Worm (Caenorhabditis elegans) whole organism, young adult: ENCODE measurements around the gene npl-4.1.
"Not testable (repeated sequence)": the region's sequence is repeated elsewhere in the genome, so short reads cannot be mapped to it uniquely, and the experiment has no call there.

Experiments used
- B0035.1 ChIP-seq: sonication (generic microtip); optimal IDR thresholded peaks from 2 replicates; lab custom pipeline; 2016; ENCODE audit warnings: missing genetic modification characterization, mild to moderate bottlenecking, missing compliant biosample characterization, missing genotype, missing genetic modification reagents
- B0336.3 ChIP-seq: fragments of 200-800 bp; sonication (Bioruptor generic); IDR thresholded peaks from 2 replicates; pipeline ENCODE4 v1.3.6; 2022; ENCODE audit warnings: missing genetic modification characterization, missing compliant biosample characterization
- F10E7.11 ChIP-seq: sonication (generic microtip); optimal IDR thresholded peaks from 2 replicates; lab custom pipeline; 2017; ENCODE audit warnings: mild to moderate bottlenecking, missing genetic modification characterization, moderate library complexity, missing compliant biosample characterization
- F33H1.4 ChIP-seq: fragments of 200-800 bp; sonication (Bioruptor generic); IDR thresholded peaks from 2 replicates; pipeline ENCODE4 v1.3.6; 2022; ENCODE audit warnings: missing genetic modification reagents, missing genetic modification characterization, missing compliant biosample characterization
- F37B4.10 ChIP-seq: fragments of 200-800 bp; sonication (Bioruptor generic); IDR thresholded peaks from 2 replicates; pipeline ENCODE4 v1.3.6; 2022; ENCODE audit warnings: missing genetic modification characterization, missing compliant biosample characterization
- F39B2.1 ChIP-seq: fragments of 200-800 bp; sonication (Bioruptor generic); IDR thresholded peaks from 2 replicates; pipeline ENCODE4 v1.3.6; 2022; ENCODE audit warnings: missing genetic modification reagents, missing genetic modification characterization, missing compliant biosample characterization
- F52B5.7 ChIP-seq: sonication (generic microtip); optimal IDR thresholded peaks from 2 replicates; lab custom pipeline; 2016; ENCODE audit warnings: mild to moderate bottlenecking, missing genetic modification characterization, missing compliant biosample characterization
- K11D2.4 ChIP-seq: fragments of 200-800 bp; sonication (Bioruptor generic); IDR thresholded peaks from 2 replicates; pipeline ENCODE4 v1.3.6; 2022; ENCODE audit warnings: missing genetic modification reagents, missing genetic modification characterization, missing compliant biosample characterization
- aptf-3 ChIP-seq: fragments of 200-800 bp; sonication (Bioruptor generic); IDR thresholded peaks from 2 replicates; pipeline ENCODE4 v1.3.6; 2022; ENCODE audit warnings: missing genetic modification characterization, missing compliant biosample characterization
- atf-7 ChIP-seq: sonication (generic microtip); optimal IDR thresholded peaks from 2 replicates; lab custom pipeline; 2017; ENCODE audit warnings: mild to moderate bottlenecking, missing genetic modification characterization, missing compliant biosample characterization
- athp-1 ChIP-seq: sonication (generic microtip); optimal IDR thresholded peaks from 2 replicates; lab custom pipeline; 2017; ENCODE audit warnings: mild to moderate bottlenecking, missing genetic modification characterization, missing compliant biosample characterization
- attf-3 ChIP-seq: fragments of 200-800 bp; sonication (Bioruptor generic); conservative IDR thresholded peaks from 2 replicates; pipeline ENCODE4 v1.3.6; 2022; ENCODE audit warnings: missing genetic modification reagents, missing genetic modification characterization, missing compliant biosample characterization
- cebp-1 ChIP-seq, 2 experiments: fragments of 200-800 bp in 1 of 2; sonication (Bioruptor generic) in 1 of 2; sonication (generic microtip) in 1 of 2; IDR thresholded peaks in 1 of 2; optimal IDR thresholded peaks in 1 of 2; 2 replicates each; pipeline versions ENCODE4 v1.3.6 to Lab custom; 2017 to 2022; ENCODE audit warnings: missing compliant biosample characterization in 2 of 2, missing genetic modification characterization in 2 of 2, mild to moderate bottlenecking in 1 of 2, missing genetic modification reagents in 1 of 2, moderate library complexity in 1 of 2
- ceh-40 ChIP-seq: fragments of 200-800 bp; sonication (Bioruptor generic); IDR thresholded peaks from 2 replicates; pipeline ENCODE4 v1.3.6; 2022; ENCODE audit warnings: missing genetic modification characterization, missing compliant biosample characterization
- dox-1 ChIP-seq: fragments of 200-800 bp; sonication (Bioruptor generic); IDR thresholded peaks from 2 replicates; pipeline ENCODE4 v1.3.6; 2022; ENCODE audit warnings: missing genetic modification reagents, missing genetic modification characterization, missing compliant biosample characterization
- egl-18 ChIP-seq: fragments of 200-800 bp; sonication (Bioruptor generic); IDR thresholded peaks from 2 replicates; pipeline ENCODE4 v1.3.6; 2022; ENCODE audit warnings: missing genetic modification reagents, missing genetic modification characterization, missing compliant biosample characterization
- ets-4 ChIP-seq: fragments of 200-800 bp; sonication (Bioruptor generic); optimal IDR thresholded peaks from 2 replicates; lab custom pipeline; 2018; ENCODE audit warnings: mild to moderate bottlenecking, missing genetic modification characterization, missing compliant biosample characterization
- gei-17 ChIP-seq: fragments of 200-800 bp; sonication (Bioruptor generic); optimal IDR thresholded peaks from 2 replicates; lab custom pipeline; 2018; ENCODE audit warnings: mild to moderate bottlenecking, missing genetic modification characterization, missing compliant biosample characterization
- him-1 ChIP-seq: sonication (generic microtip); optimal IDR thresholded peaks from 2 replicates; lab custom pipeline; 2016; ENCODE audit warnings: missing genotype, missing genetic modification reagents, missing genetic modification characterization, missing compliant biosample characterization
- let-607 ChIP-seq, 2 experiments: fragments of 200-800 bp in 1 of 2; sonication (Bioruptor generic) in 1 of 2; sonication (generic microtip) in 1 of 2; optimal IDR thresholded peaks; 2 replicates each; lab custom pipeline; 2016 to 2018; ENCODE audit warnings: mild to moderate bottlenecking in 2 of 2, missing compliant biosample characterization in 2 of 2, missing genetic modification characterization in 2 of 2, moderate library complexity in 2 of 2, missing genotype in 1 of 2
- lin-40 ChIP-seq: sonication (generic microtip); optimal IDR thresholded peaks from 2 replicates; lab custom pipeline; 2016; ENCODE audit warnings: missing genetic modification characterization, mild to moderate bottlenecking, missing compliant biosample characterization, missing genotype, missing genetic modification reagents
- madf-3 ChIP-seq: fragments of 200-800 bp; sonication (Bioruptor generic); IDR thresholded peaks from 2 replicates; pipeline ENCODE4 v1.3.6; 2022; ENCODE audit warnings: missing genetic modification reagents, missing genetic modification characterization, missing compliant biosample characterization
- mcd-1 ChIP-seq: fragments of 200-800 bp; sonication (Bioruptor generic); IDR thresholded peaks from 2 replicates; pipeline ENCODE4 v1.3.6; 2022; ENCODE audit warnings: missing genetic modification reagents, missing genetic modification characterization, missing compliant biosample characterization
- nhr-27 ChIP-seq: fragments of 200-800 bp; sonication (Bioruptor generic); optimal IDR thresholded peaks from 2 replicates; lab custom pipeline; 2018; ENCODE audit warnings: mild to moderate bottlenecking, missing genetic modification characterization, moderate library complexity, missing compliant biosample characterization
- nhr-80 ChIP-seq: sonication (generic microtip); optimal IDR thresholded peaks from 2 replicates; lab custom pipeline; 2016; ENCODE audit warnings: missing genetic modification characterization, missing compliant biosample characterization
- rcor-1 ChIP-seq: fragments of 200-800 bp; sonication (Bioruptor generic); IDR thresholded peaks from 2 replicates; pipeline ENCODE4 v1.3.6; 2022; ENCODE audit warnings: missing genetic modification reagents, missing genetic modification characterization, missing compliant biosample characterization
- snpc-1.1 ChIP-seq: sonication (generic microtip); optimal IDR thresholded peaks from 2 replicates; lab custom pipeline; 2017; ENCODE audit warnings: missing genetic modification characterization, mild to moderate bottlenecking, missing compliant biosample characterization, antibody characterized with exemption, moderate library complexity, missing genotype, missing genetic modification reagents; ENCODE audit not compliant: insufficient read depth
- snpc-4 ChIP-seq, 5 experiments: fragments of 150-350 bp in 1 of 5; sonication (generic microtip) in 4 of 5; optimal IDR thresholded peaks; 2 replicates each; lab custom pipeline; 2014 to 2018; ENCODE audit warnings: missing genetic modification characterization in 5 of 5, missing biosample characterization in 3 of 5, antibody characterized with exemption in 2 of 5, mild to moderate bottlenecking in 2 of 5, missing compliant biosample characterization in 2 of 5, missing genotype in 2 of 5, moderate library complexity in 2 of 5, missing genetic modification reagents in 1 of 5
- tbp1 ChIP-seq: fragments of 200-800 bp; sonication (Bioruptor generic); optimal IDR thresholded peaks from 2 replicates; lab custom pipeline; 2018; ENCODE audit warnings: mild to moderate bottlenecking, missing genetic modification characterization, missing compliant biosample characterization
- zim-3 ChIP-seq: sonication (generic microtip); optimal IDR thresholded peaks from 2 replicates; lab custom pipeline; 2017; ENCODE audit warnings: mild to moderate bottlenecking, missing genetic modification characterization, moderate library complexity, missing compliant biosample characterization
- ztf-28 ChIP-seq: fragments of 200-800 bp; sonication (Bioruptor generic); IDR thresholded peaks from 2 replicates; pipeline ENCODE4 v1.3.6; 2022; ENCODE audit warnings: missing genetic modification reagents, missing genetic modification characterization, missing compliant biosample characterization

The npl-4.1 gene

ce11 chrII:5630851-5631401 lies at the start of gene npl-4.1, which contains the start of gene F59E12.6:
Gene npl-4.1 (plus strand): TSS chrII:5631351.
Gene F59E12.6 (minus strand): TSS chrII:5630951.
- TF ChIP-seq attf-3 (GFP tag; lab: Robert Waterston, UW); snpc-1.1; F52B5.7 (tag; lab: Kevin White, UChicago): not testable (repeated sequence)

ce11 chrII:5582309-5582708 lies 48.8 kb upstream of the npl-4.1 start, which contains the start of gene T25E4.2:
Gene T25E4.2 (minus strand): TSS chrII:5582409.
- TF ChIP-seq aptf-3 (GFP tag; lab: Robert Waterston, UW) (no peak), ztf-28 (GFP tag; lab: Robert Waterston, UW) (no peak), B0336.3 (GFP tag; lab: Robert Waterston, UW) (no peak), lin-40 (tag; lab: Kevin White, UChicago) (no peak), F52B5.7 (tag; lab: Kevin White, UChicago) (no peak), tbp1 (GFP tag; lab: Kevin White, UChicago) (no peak), snpc-1.1 (no peak), athp-1 (tag; lab: Kevin White, UChicago) (no peak), ceh-40 (GFP tag; lab: Robert Waterston, UW) (no peak), mcd-1 (GFP tag; lab: Robert Waterston, UW) (no peak), F39B2.1 (no peak), F37B4.10 (GFP tag; lab: Robert Waterston, UW) (no peak), gei-17 (GFP tag; lab: Kevin White, UChicago) (no peak), cebp-1 (GFP tag; IDR thresholded peaks at IDR 0.05; lab: Robert Waterston, UW) (no peak), cebp-1 (tag; optimal IDR thresholded peaks at IDR 0.05; lab: Kevin White, UChicago) (no peak), rcor-1 (no peak), K11D2.4 (no peak)

- TF ChIP-seq let-607 (tag; optimal IDR thresholded peaks at IDR 0.05; lab: Kevin White, UChicago), result peak in 1 of 2 experiments; percentile 13
- TF ChIP-seq F52B5.7 (tag; lab: Kevin White, UChicago), result no peak
- peak; percentile 46; the same call in 1 of the 2 replicates for TF ChIP-seq dox-1 (GFP tag; lab: Robert Waterston, UW)
- peak; percentile 44 for TF ChIP-seq ets-4 (GFP tag; lab: Kevin White, UChicago)
- no peak for TF ChIP-seq nhr-27 (tag; lab: Kevin White, UChicago)
- TF ChIP-seq nhr-80 (tag; lab: Kevin White, UChicago), result peak; percentile 93
- no peak for TF ChIP-seq B0035.1 (tag; lab: Kevin White, UChicago)
- no peak for TF ChIP-seq snpc-4 (GFP tag; optimal IDR thresholded peaks at IDR 0.05; lab: Kevin White, UChicago)
- peak in 1 of 4 experiments; percentile 49 for TF ChIP-seq snpc-4 (tag; optimal IDR thresholded peaks at IDR 0.05; lab: Kevin White, UChicago)
- TF ChIP-seq him-1 (tag; lab: Kevin White, UChicago), result no peak
Observed at ce11 chrII:5585788-5586187, 45.4 kb upstream of the npl-4.1 start, which contains the start of gene lys-8. Gene lys-8 (plus strand): TSS chrII:5586178.

ce11 chrII:5587794-5588193 lies 43.4 kb upstream of the npl-4.1 start:
- no peak for TF ChIP-seq F10E7.11 (tag; lab: Kevin White, UChicago)
- TF ChIP-seq dox-1 (GFP tag; lab: Robert Waterston, UW), result no peak
- TF ChIP-seq egl-18 (GFP tag; lab: Robert Waterston, UW), result no peak
- no peak for TF ChIP-seq atf-7 (tag; lab: Kevin White, UChicago)
- TF ChIP-seq zim-3, result no peak
- no peak for TF ChIP-seq F39B2.1
- TF ChIP-seq madf-3 (GFP tag; lab: Robert Waterston, UW), result no peak
- no peak for TF ChIP-seq F33H1.4 (GFP tag; lab: Robert Waterston, UW)
- TF ChIP-seq tbp1 (GFP tag; lab: Kevin White, UChicago), result no peak
